Fruit fly (Drosophila melanogaster) whole organism, embryonic: ENCODE measurements around the gene CG16812.

Experiments used
- Blimp-1 ChIP-seq: fragments of 200-800 bp; sonication (Bioruptor generic); optimal IDR thresholded peaks from 3 replicates; lab custom pipeline; 2018; ENCODE audit warnings: missing biosample characterization, missing genetic modification characterization, mild to moderate bottlenecking, moderate library complexity, missing genetic modification reagents
- CG1024 ChIP-seq: fragments of 200-800 bp; sonication (Bioruptor generic); IDR thresholded peaks from 2 replicates; pipeline ENCODE4 v1.3.6; 2022; ENCODE audit warnings: missing biosample characterization, missing genetic modification characterization
- CG10979 ChIP-seq: fragments of 200-800 bp; sonication (Bioruptor generic); optimal IDR thresholded peaks from 2 replicates; lab custom pipeline; 2018; ENCODE audit warnings: missing biosample characterization, mild to moderate bottlenecking, missing genetic modification characterization, moderate library complexity
- CG11504 ChIP-seq: fragments of 200-800 bp; sonication (Bioruptor generic); optimal IDR thresholded peaks from 3 replicates; lab custom pipeline; 2019; ENCODE audit warnings: missing biosample characterization, mild to moderate bottlenecking, missing genetic modification characterization, moderate library complexity
- CG13424 ChIP-seq: fragments of 200-800 bp; sonication (Bioruptor generic); optimal IDR thresholded peaks from 2 replicates; lab custom pipeline; 2019; ENCODE audit warnings: missing biosample characterization, mild to moderate bottlenecking, missing genetic modification characterization, moderate library complexity
- CG15269 ChIP-seq: fragments of 200-800 bp; sonication (Bioruptor generic); optimal IDR thresholded peaks from 2 replicates; lab custom pipeline; 2018; ENCODE audit warnings: missing biosample characterization, mild to moderate bottlenecking, missing genetic modification characterization, moderate library complexity
- CG15696 ChIP-seq: fragments of 200-800 bp; sonication (Bioruptor generic); optimal IDR thresholded peaks from 2 replicates; lab custom pipeline; 2019; ENCODE audit warnings: missing biosample characterization, mild to moderate bottlenecking, missing genetic modification characterization, moderate library complexity
- CG17385 ChIP-seq: fragments of 200-800 bp; sonication (Bioruptor generic); optimal IDR thresholded peaks from 3 replicates; lab custom pipeline; 2018; ENCODE audit warnings: missing biosample characterization, mild to moderate bottlenecking, missing genetic modification characterization
- CG17612 ChIP-seq: fragments of 200-800 bp; sonication (Bioruptor generic); IDR thresholded peaks from 2 replicates; pipeline ENCODE4 v1.3.6; 2022; ENCODE audit warnings: missing biosample characterization, missing genetic modification characterization
- CG1832 ChIP-seq: fragments of 200-800 bp; sonication (Bioruptor generic); optimal IDR thresholded peaks from 2 replicates; lab custom pipeline; 2017; ENCODE audit warnings: missing biosample characterization, mild to moderate bottlenecking, missing genetic modification characterization, inconsistent platforms
- CG2199 ChIP-seq: fragments of 200-800 bp; sonication (Bioruptor generic); IDR thresholded peaks from 3 replicates; pipeline ENCODE4 v1.3.6; 2022; ENCODE audit warnings: missing biosample characterization, missing genetic modification characterization
- CG33213 ChIP-seq: fragments of 200-800 bp; sonication (Bioruptor generic); optimal IDR thresholded peaks from 3 replicates; lab custom pipeline; 2016; ENCODE audit warnings: missing biosample characterization, missing genetic modification characterization
- CG4730 ChIP-seq: fragments of 200-800 bp; sonication (Bioruptor generic); IDR thresholded peaks from 2 replicates; pipeline ENCODE4 v1.3.6; 2022; ENCODE audit warnings: missing biosample characterization, missing genetic modification characterization
- CG4820 ChIP-seq: fragments of 200-800 bp; sonication (Bioruptor generic); optimal IDR thresholded peaks from 3 replicates; lab custom pipeline; 2016; ENCODE audit warnings: missing biosample characterization, missing genetic modification characterization
- CG6254 ChIP-seq: fragments of 200-800 bp; sonication (Bioruptor generic); optimal IDR thresholded peaks from 3 replicates; lab custom pipeline; 2017; ENCODE audit warnings: mild to moderate bottlenecking, missing biosample characterization, missing genetic modification reagents, missing genetic modification characterization
- D19A ChIP-seq: fragments of 200-800 bp; optimal IDR thresholded peaks from 3 replicates; lab custom pipeline; 2019; ENCODE audit warnings: missing biosample characterization, mild to moderate bottlenecking, missing genetic modification characterization, moderate library complexity
- Dfd ChIP-seq, 2 experiments: fragments of >200 bp; optimal IDR thresholded peaks; 2 replicates each; lab custom pipeline; 2017; ENCODE audit warnings: missing biosample characterization in 2 of 2, missing genetic modification characterization in 2 of 2
- Drgx ChIP-seq: fragments of 200-800 bp; sonication (Bioruptor generic); IDR thresholded peaks from 2 replicates; pipeline ENCODE4 v1.3.6; 2022; ENCODE audit warnings: missing biosample characterization, missing genetic modification characterization
- Ets65A ChIP-seq: fragments of 200-800 bp; sonication (Bioruptor generic); peaks from one replicate; lab custom pipeline; 2016; ENCODE audit warnings: missing biosample characterization, missing genetic modification characterization
- HLH54F ChIP-seq: fragments of 200-800 bp; sonication (Bioruptor generic); optimal IDR thresholded peaks from 3 replicates; lab custom pipeline; 2016; ENCODE audit warnings: missing biosample characterization, missing genetic modification characterization
- NfI ChIP-seq: fragments of 200-800 bp; sonication (Bioruptor generic); optimal IDR thresholded peaks from 3 replicates; lab custom pipeline; 2018; ENCODE audit warnings: missing biosample characterization, mild to moderate bottlenecking, missing genetic modification characterization, moderate library complexity
- Poxn ChIP-seq: fragments of 200-800 bp; sonication (Bioruptor generic); IDR thresholded peaks from 2 replicates; pipeline ENCODE4 v1.3.6; 2022; ENCODE audit warnings: missing biosample characterization, missing genetic modification characterization
- Xbp1 ChIP-seq: fragments of 200-800 bp; sonication (Bioruptor generic); optimal IDR thresholded peaks from 3 replicates; lab custom pipeline; 2016; ENCODE audit warnings: missing biosample characterization, mild to moderate bottlenecking, missing genetic modification characterization
- Xrp1 ChIP-seq: fragments of 200-800 bp; sonication (Bioruptor generic); IDR thresholded peaks from 2 replicates; pipeline ENCODE4 v1.3.6; 2022; ENCODE audit warnings: missing biosample characterization, missing genetic modification characterization
- cas ChIP-seq: fragments of 200-800 bp; sonication (Bioruptor generic); IDR thresholded peaks from 2 replicates; pipeline ENCODE4 v1.3.6; 2022; ENCODE audit warnings: missing biosample characterization, missing genetic modification characterization
- danr ChIP-seq: fragments of 200-800 bp; sonication (Bioruptor generic); IDR thresholded peaks from 2 replicates; pipeline ENCODE4 v1.3.6; 2022; ENCODE audit warnings: missing biosample characterization, missing genetic modification characterization
- ind ChIP-seq: fragments of 200-800 bp; sonication (Bioruptor generic); optimal IDR thresholded peaks from 3 replicates; lab custom pipeline; 2016; ENCODE audit warnings: missing biosample characterization, missing genetic modification characterization
- lmd ChIP-seq: fragments of 200-800 bp; sonication (Bioruptor generic); IDR thresholded peaks from 2 replicates; pipeline ENCODE4 v1.3.6; 2022; ENCODE audit warnings: missing biosample characterization, missing genetic modification characterization
- nmo ChIP-seq: fragments of 200-800 bp; sonication (Bioruptor generic); optimal IDR thresholded peaks from 2 replicates; lab custom pipeline; 2018; ENCODE audit warnings: missing biosample characterization, mild to moderate bottlenecking, missing genetic modification characterization, moderate library complexity
- nom ChIP-seq: fragments of 200-800 bp; sonication (Bioruptor generic); optimal IDR thresholded peaks from 2 replicates; lab custom pipeline; 2017; ENCODE audit warnings: missing biosample characterization, missing genetic modification characterization, mild to moderate bottlenecking, moderate library complexity, missing genetic modification reagents
- pum ChIP-seq: fragments of 200-800 bp; sonication (Bioruptor generic); optimal IDR thresholded peaks from 2 replicates; lab custom pipeline; 2016; ENCODE audit warnings: missing biosample characterization, missing genetic modification characterization
- ranshi ChIP-seq: fragments of 200-800 bp; sonication (Bioruptor generic); IDR thresholded peaks from 2 replicates; pipeline ENCODE4 v1.3.6; 2022; ENCODE audit warnings: missing biosample characterization, missing genetic modification characterization
- sens ChIP-seq: fragments of 200-800 bp; sonication (Bioruptor generic); peaks from one replicate; lab custom pipeline; 2016; ENCODE audit warnings: missing biosample characterization, missing genetic modification characterization

Gene CG16812

DNA sequence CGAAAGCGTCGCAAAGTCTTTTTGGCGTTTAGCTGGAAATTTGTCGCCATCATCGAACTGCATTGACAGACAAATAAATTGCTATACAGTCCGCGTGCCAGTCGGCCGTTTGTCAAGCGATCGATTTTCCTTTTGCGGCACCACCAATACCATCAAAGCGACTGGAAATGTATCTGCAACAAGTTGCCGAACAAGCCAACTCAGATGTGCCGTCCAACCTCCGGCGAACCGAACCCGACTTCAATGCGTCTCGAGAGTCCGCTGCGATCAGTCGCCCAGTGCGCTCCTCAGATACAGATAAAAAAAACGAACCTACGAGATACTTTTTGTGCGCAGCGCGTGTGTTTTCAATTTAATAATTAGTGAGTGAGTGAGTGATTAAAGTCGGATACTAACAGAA, 44.2 kb downstream of the CG16812 start (continued):
- TF ChIP-seq Poxn (GFP tag; lab: Robert Waterston, UW) = no peak
- no peak for TF ChIP-seq CG15696 (tag; lab: Kevin White, UChicago)
- TF ChIP-seq CG4820 = no peak
- no peak for TF ChIP-seq ranshi (GFP tag; lab: Robert Waterston, UW)
- TF ChIP-seq CG1024 = no peak
- TF ChIP-seq cas (GFP tag; lab: Robert Waterston, UW) = no peak
- TF ChIP-seq CG1832 (GFP tag; lab: Kevin White, UChicago) = no peak
- TF ChIP-seq Drgx (GFP tag; lab: Robert Waterston, UW) = peak; percentile 43; the same call in 1 of the 2 replicates
- no peak for TF ChIP-seq NfI (GFP tag; lab: Kevin White, UChicago)
- peak; percentile 55 for TF ChIP-seq sens (GFP tag; lab: Kevin White, UChicago)
- TF ChIP-seq CG17612 (GFP tag; lab: Robert Waterston, UW) = no peak
- no peak for TF ChIP-seq D19A (tag; lab: Kevin White, UChicago)

DNA sequence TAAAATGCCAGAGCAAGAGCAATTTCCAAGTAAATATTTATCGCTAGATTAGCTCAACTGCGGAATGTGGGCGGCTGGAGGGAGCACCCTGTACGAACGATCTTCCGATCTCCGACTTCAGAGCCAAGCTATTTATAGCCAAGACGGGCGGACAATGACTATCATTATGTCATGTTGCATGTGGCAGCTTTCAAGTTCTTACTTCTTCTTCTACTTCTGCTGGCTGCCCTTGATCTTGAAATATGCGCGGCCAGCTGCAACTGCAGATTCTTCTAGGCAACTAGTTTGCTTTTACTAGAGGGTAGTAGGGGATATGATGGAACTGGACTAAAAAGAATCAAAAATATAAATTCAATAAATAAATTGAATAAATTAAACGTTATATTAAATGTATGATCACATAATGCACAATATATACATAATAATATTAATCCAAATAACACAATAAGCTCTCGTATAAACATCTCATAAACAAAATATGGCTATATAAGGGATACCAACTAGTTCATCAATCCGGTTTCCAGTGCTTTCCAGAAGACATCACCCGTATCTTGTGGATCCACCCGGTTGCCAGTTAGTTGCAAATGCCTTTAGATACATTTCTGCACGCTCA, 45.8 kb downstream of the CG16812 start:
- TF ChIP-seq HLH54F (no peak), CG11504 (tag; lab: Kevin White, UChicago) (peak; percentile 3), lmd (0 out of 2 replicates have a peak, but pooled peaks have one; percentile 15), CG13424 (tag; lab: Kevin White, UChicago) (no peak), Blimp-1 (peak; percentile 5), nom (peak; percentile 41), CG17385 (no peak), nmo (GFP tag; lab: Kevin White, UChicago) (peak; percentile 12), CG10979 (tag; lab: Kevin White, UChicago) (peak; percentile 10), CG4730 (GFP tag; lab: Robert Waterston, UW) (no peak), danr (GFP tag; lab: Robert Waterston, UW) (no peak), CG2199 (GFP tag; lab: Robert Waterston, UW) (0 out of 3 replicates have a peak, but pooled peaks have one; percentile 15), Xrp1 (peak; percentile 31; the same call in 1 of the 2 replicates)

DNA sequence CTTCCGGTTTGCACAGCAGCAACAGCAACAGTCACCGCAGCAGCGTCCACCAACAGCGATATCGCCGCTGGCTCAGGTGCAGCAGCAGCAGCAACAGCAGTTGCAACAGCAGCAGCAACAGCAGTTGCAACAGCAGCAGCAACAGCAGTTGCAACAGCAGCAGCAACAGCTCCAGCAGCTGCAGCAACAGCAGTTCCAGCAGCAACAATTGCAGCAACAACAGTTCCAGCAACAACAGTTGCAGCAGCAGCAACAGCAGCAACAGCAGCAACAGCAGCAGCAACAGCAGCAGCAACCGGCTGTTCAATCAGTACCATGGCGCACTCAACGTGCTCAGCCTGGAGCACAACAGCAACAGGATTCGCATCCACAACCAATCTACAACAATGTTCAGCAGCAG, 50.2 kb downstream of the CG16812 start:
- no peak for TF ChIP-seq CG6254
- peak; percentile 0 for TF ChIP-seq Ets65A (GFP tag; lab: Kevin White, UChicago)
- no peak for TF ChIP-seq CG15269 (tag; lab: Kevin White, UChicago)
- no peak for TF ChIP-seq CG33213 (GFP tag; lab: Kevin White, UChicago)
- TF ChIP-seq Xbp1 = no peak
- TF ChIP-seq ind (GFP tag; lab: Kevin White, UChicago) = no peak
- TF ChIP-seq Dfd (GFP tag; optimal IDR thresholded peaks at IDR 0.05; lab: Kevin White, UChicago) = peak in 1 of 2 experiments; percentile 18
- TF ChIP-seq pum (GFP tag; lab: Kevin White, UChicago) = no peak
- TF ChIP-seq, all 482 proteins: peak for 2
